Worm (Caenorhabditis elegans) whole organism, young adult: ENCODE data around the gene F36H9.2.

Experiments used
- B0336.3 ChIP-seq: fragments of 200-800 bp; sonication (Bioruptor generic); IDR thresholded peaks from 2 replicates; pipeline ENCODE4 v1.3.6; 2022; ENCODE audit warnings: missing genetic modification characterization, missing compliant biosample characterization
- F10E7.11 ChIP-seq: sonication (generic microtip); optimal IDR thresholded peaks from 2 replicates; lab custom pipeline; 2017; ENCODE audit warnings: mild to moderate bottlenecking, missing genetic modification characterization, moderate library complexity, missing compliant biosample characterization
- F22D6.2 ChIP-seq: sonication (generic microtip); optimal IDR thresholded peaks from 2 replicates; lab custom pipeline; 2016; ENCODE audit warnings: mild to moderate bottlenecking, missing genetic modification characterization, missing compliant biosample characterization
- F23B12.7 ChIP-seq: sonication (generic microtip); optimal IDR thresholded peaks from 2 replicates; lab custom pipeline; 2017; ENCODE audit warnings: missing genetic modification characterization, mild to moderate bottlenecking, missing compliant biosample characterization, antibody characterized with exemption, moderate library complexity; ENCODE audit not compliant: insufficient read depth
- F37B4.10 ChIP-seq: fragments of 200-800 bp; sonication (Bioruptor generic); IDR thresholded peaks from 2 replicates; pipeline ENCODE4 v1.3.6; 2022; ENCODE audit warnings: missing genetic modification characterization, missing compliant biosample characterization
- F39B2.1 ChIP-seq: fragments of 200-800 bp; sonication (Bioruptor generic); IDR thresholded peaks from 2 replicates; pipeline ENCODE4 v1.3.6; 2022; ENCODE audit warnings: missing genetic modification reagents, missing genetic modification characterization, missing compliant biosample characterization
- F49E8.2 ChIP-seq: sonication (generic microtip); optimal IDR thresholded peaks from 3 replicates; lab custom pipeline; 2017; ENCODE audit warnings: missing genetic modification characterization, mild to moderate bottlenecking, missing compliant biosample characterization, antibody characterized with exemption, moderate library complexity; ENCODE audit not compliant: insufficient read depth
- F52B5.7 ChIP-seq: sonication (generic microtip); optimal IDR thresholded peaks from 2 replicates; lab custom pipeline; 2016; ENCODE audit warnings: mild to moderate bottlenecking, missing genetic modification characterization, missing compliant biosample characterization
- F57A8.1 ChIP-seq: fragments of 200-800 bp; sonication (Bioruptor generic); optimal IDR thresholded peaks from 2 replicates; lab custom pipeline; 2018; ENCODE audit warnings: mild to moderate bottlenecking, missing genetic modification characterization, moderate library complexity, missing compliant biosample characterization
- T07F8.4 ChIP-seq: sonication (generic microtip); optimal IDR thresholded peaks from 2 replicates; lab custom pipeline; 2016; ENCODE audit warnings: mild to moderate bottlenecking, missing genetic modification characterization, moderate library complexity, missing compliant biosample characterization
- T26A5.8 ChIP-seq: sonication (generic microtip); optimal IDR thresholded peaks from 2 replicates; lab custom pipeline; 2016; ENCODE audit warnings: missing genetic modification characterization, missing compliant biosample characterization
- Y67H2A.10 ChIP-seq: fragments of 200-800 bp; sonication (Bioruptor generic); conservative IDR thresholded peaks from 2 replicates; pipeline ENCODE4 v1.3.6; 2022; ENCODE audit warnings: missing genetic modification reagents, missing genetic modification characterization, missing compliant biosample characterization
- Y95B8A.8 ChIP-seq: fragments of 200-800 bp; sonication (Bioruptor generic); IDR thresholded peaks from 2 replicates; pipeline ENCODE4 v1.3.6; 2022; ENCODE audit warnings: missing genetic modification reagents, missing genetic modification characterization, missing compliant biosample characterization
- ZK185.1 ChIP-seq: sonication (generic microtip); optimal IDR thresholded peaks from 2 replicates; lab custom pipeline; 2016; ENCODE audit warnings: mild to moderate bottlenecking, missing genetic modification characterization, missing compliant biosample characterization; ENCODE audit not compliant: poor library complexity, severe bottlenecking
- aptf-3 ChIP-seq: fragments of 200-800 bp; sonication (Bioruptor generic); IDR thresholded peaks from 2 replicates; pipeline ENCODE4 v1.3.6; 2022; ENCODE audit warnings: missing genetic modification characterization, missing compliant biosample characterization
- attf-3 ChIP-seq: fragments of 200-800 bp; sonication (Bioruptor generic); conservative IDR thresholded peaks from 2 replicates; pipeline ENCODE4 v1.3.6; 2022; ENCODE audit warnings: missing genetic modification reagents, missing genetic modification characterization, missing compliant biosample characterization
- ceh-27 ChIP-seq: fragments of 200-800 bp; sonication (Bioruptor generic); optimal IDR thresholded peaks from 2 replicates; lab custom pipeline; 2018; ENCODE audit warnings: mild to moderate bottlenecking, missing genetic modification characterization, moderate library complexity, missing compliant biosample characterization
- ets-4 ChIP-seq: fragments of 200-800 bp; sonication (Bioruptor generic); optimal IDR thresholded peaks from 2 replicates; lab custom pipeline; 2018; ENCODE audit warnings: mild to moderate bottlenecking, missing genetic modification characterization, missing compliant biosample characterization
- fkh-3 ChIP-seq: sonication (generic microtip); optimal IDR thresholded peaks from 2 replicates; lab custom pipeline; 2016; ENCODE audit warnings: mild to moderate bottlenecking, missing genetic modification characterization, missing compliant biosample characterization
- gei-17 ChIP-seq: fragments of 200-800 bp; sonication (Bioruptor generic); optimal IDR thresholded peaks from 2 replicates; lab custom pipeline; 2018; ENCODE audit warnings: mild to moderate bottlenecking, missing genetic modification characterization, missing compliant biosample characterization
- him-1 ChIP-seq: sonication (generic microtip); optimal IDR thresholded peaks from 2 replicates; lab custom pipeline; 2016; ENCODE audit warnings: missing genotype, missing genetic modification reagents, missing genetic modification characterization, missing compliant biosample characterization
- hmg-1.2 ChIP-seq: fragments of 200-800 bp; sonication (Bioruptor generic); IDR thresholded peaks from 2 replicates; pipeline ENCODE4 v1.3.6; 2022; ENCODE audit warnings: missing genetic modification reagents, missing genetic modification characterization, missing compliant biosample characterization
- lin-35 ChIP-seq, 3 experiments: fragments of 150-350 bp in 2 of 3; sonication (generic microtip) in 1 of 3; optimal IDR thresholded peaks; 2 replicates each; lab custom pipeline; 2014 to 2018; ENCODE audit warnings: missing biosample characterization in 3 of 3, missing genetic modification characterization in 3 of 3, missing genetic modification reagents in 3 of 3
- madf-10 ChIP-seq: sonication (generic microtip); optimal IDR thresholded peaks from 2 replicates; lab custom pipeline; 2016; ENCODE audit warnings: mild to moderate bottlenecking, missing genetic modification characterization, missing compliant biosample characterization
- madf-8 ChIP-seq: fragments of 200-800 bp; sonication (Bioruptor generic); conservative IDR thresholded peaks from 2 replicates; pipeline ENCODE4 v1.3.6; 2022; ENCODE audit warnings: missing genetic modification reagents, missing genetic modification characterization, missing compliant biosample characterization
- mxl-1 ChIP-seq: sonication (generic microtip); optimal IDR thresholded peaks from 2 replicates; lab custom pipeline; 2016; ENCODE audit warnings: missing genetic modification characterization, missing compliant biosample characterization
- nhr-27 ChIP-seq: fragments of 200-800 bp; sonication (Bioruptor generic); optimal IDR thresholded peaks from 2 replicates; lab custom pipeline; 2018; ENCODE audit warnings: mild to moderate bottlenecking, missing genetic modification characterization, moderate library complexity, missing compliant biosample characterization
- rcor-1 ChIP-seq: fragments of 200-800 bp; sonication (Bioruptor generic); IDR thresholded peaks from 2 replicates; pipeline ENCODE4 v1.3.6; 2022; ENCODE audit warnings: missing genetic modification reagents, missing genetic modification characterization, missing compliant biosample characterization
- rec-8 ChIP-seq, 2 experiments: sonication (generic microtip); optimal IDR thresholded peaks; 2 replicates each; lab custom pipeline; 2016; ENCODE audit warnings: mild to moderate bottlenecking in 2 of 2, missing genetic modification characterization in 2 of 2, missing genetic modification reagents in 2 of 2, missing genotype in 2 of 2, missing biosample characterization in 1 of 2, missing compliant biosample characterization in 1 of 2, moderate library complexity in 1 of 2
- repo-1 ChIP-seq: sonication (generic microtip); optimal IDR thresholded peaks from 2 replicates; lab custom pipeline; 2017; ENCODE audit warnings: mild to moderate bottlenecking, missing genetic modification characterization, missing compliant biosample characterization
- sdz-38 ChIP-seq: sonication (generic microtip); optimal IDR thresholded peaks from 2 replicates; lab custom pipeline; 2016; ENCODE audit warnings: missing genotype, missing genetic modification characterization, missing compliant biosample characterization
- snpc-4 ChIP-seq, 5 experiments: fragments of 150-350 bp in 1 of 5; sonication (generic microtip) in 4 of 5; optimal IDR thresholded peaks; 2 replicates each; lab custom pipeline; 2014 to 2018; ENCODE audit warnings: missing genetic modification characterization in 5 of 5, missing biosample characterization in 3 of 5, antibody characterized with exemption in 2 of 5, mild to moderate bottlenecking in 2 of 5, missing compliant biosample characterization in 2 of 5, missing genotype in 2 of 5, moderate library complexity in 2 of 5, missing genetic modification reagents in 1 of 5
- tbp1 ChIP-seq: fragments of 200-800 bp; sonication (Bioruptor generic); optimal IDR thresholded peaks from 2 replicates; lab custom pipeline; 2018; ENCODE audit warnings: mild to moderate bottlenecking, missing genetic modification characterization, missing compliant biosample characterization
- ztf-26 ChIP-seq: sonication (generic microtip); optimal IDR thresholded peaks from 2 replicates; lab custom pipeline; 2017; ENCODE audit warnings: missing genetic modification characterization, missing compliant biosample characterization
- ztf-3 ChIP-seq: fragments of 200-800 bp; sonication (Bioruptor generic); optimal IDR thresholded peaks from 2 replicates; lab custom pipeline; 2018; ENCODE audit warnings: mild to moderate bottlenecking, missing genetic modification characterization, missing compliant biosample characterization

Gene F36H9.2

ce11 chrV:1774874-1775589 is 13.2 kb upstream of the F36H9.2 start, which contains the start of gene F36H9.7:
Gene F36H9.7 (minus strand): TSS chrV:1774924.
- TF ChIP-seq him-1 (tag; lab: Kevin White, UChicago) (no peak), lin-35 (GFP tag; optimal IDR thresholded peaks at IDR 0.05; lab: Kevin White, UChicago) (no peak), ztf-3 (GFP tag; lab: Kevin White, UChicago) (no peak), F23B12.7 (tag; lab: Kevin White, UChicago) (no peak), aptf-3 (no peak), rec-8 (tag; optimal IDR thresholded peaks at IDR 0.05; lab: Kevin White, UChicago) (no peak), rcor-1 (GFP tag; lab: Robert Waterston, UW) (no peak), ceh-27 (GFP tag; lab: Kevin White, UChicago) (no peak), repo-1 (no peak), F49E8.2 (tag; lab: Kevin White, UChicago) (no peak), gei-17 (GFP tag; lab: Kevin White, UChicago) (no peak), tbp1 (GFP tag; lab: Kevin White, UChicago) (no peak), B0336.3 (no peak), ztf-26 (tag; lab: Kevin White, UChicago) (no peak), F39B2.1 (GFP tag; lab: Robert Waterston, UW) (no peak), T26A5.8 (tag; lab: Kevin White, UChicago) (no peak), T07F8.4 (no peak), snpc-4 (GFP tag; optimal IDR thresholded peaks at IDR 0.05; lab: Kevin White, UChicago) (no peak), snpc-4 (tag; optimal IDR thresholded peaks at IDR 0.05; lab: Kevin White, UChicago) (no peak), Y95B8A.8 (GFP tag; lab: Robert Waterston, UW) (no peak), Y67H2A.10 (GFP tag; lab: Robert Waterston, UW) (no peak)

- TF ChIP-seq F22D6.2 (tag; lab: Kevin White, UChicago), result no peak
- no peak for TF ChIP-seq F37B4.10 (GFP tag; lab: Robert Waterston, UW)
- TF ChIP-seq sdz-38 (tag; lab: Kevin White, UChicago), result no peak
- TF ChIP-seq F57A8.1 (GFP tag; lab: Kevin White, UChicago), result no peak
- no peak for TF ChIP-seq ZK185.1 (tag; lab: Kevin White, UChicago)
- TF ChIP-seq mxl-1 (tag; lab: Kevin White, UChicago), result no peak
- TF ChIP-seq ets-4 (GFP tag; lab: Kevin White, UChicago), result no peak
- no peak for TF ChIP-seq F10E7.11 (tag; lab: Kevin White, UChicago)
- TF ChIP-seq gei-17 (GFP tag; lab: Kevin White, UChicago), result no peak
- TF ChIP-seq nhr-27 (tag; lab: Kevin White, UChicago), result no peak
- no peak for TF ChIP-seq F52B5.7 (tag; lab: Kevin White, UChicago)
- no peak for TF ChIP-seq madf-8 (GFP tag; lab: Robert Waterston, UW)
- TF ChIP-seq fkh-3 (tag; lab: Kevin White, UChicago), result no peak
- TF ChIP-seq him-1 (tag; lab: Kevin White, UChicago), result no peak
- TF ChIP-seq madf-10 (tag; lab: Kevin White, UChicago), result no peak
- TF ChIP-seq attf-3 (GFP tag; lab: Robert Waterston, UW), result no peak
- TF ChIP-seq hmg-1.2 (GFP tag; lab: Robert Waterston, UW), result no peak
- TF ChIP-seq F23B12.7 (tag; lab: Kevin White, UChicago), result no peak
- TF ChIP-seq, all 124 proteins: peak for 0
These were observed 9.1 kb upstream of the F36H9.2 start, which contains the start of gene F36H9.4 for ce11 chrV:1779136-1779535. Gene F36H9.4 (minus strand): TSS chrV:1779236.
